Fruit fly (Drosophila melanogaster) whole organism, wandering third instar larva: ENCODE measurements around the gene Dr.

Source experiments
- Abd-B ChIP-seq: fragments of >200 bp; optimal IDR thresholded peaks from 2 replicates; lab custom pipeline; 2017; ENCODE audit warnings: missing biosample characterization, missing genetic modification characterization
- HLH106 ChIP-seq: fragments of 200-800 bp; optimal IDR thresholded peaks from 3 replicates; lab custom pipeline; 2019; ENCODE audit warnings: missing biosample characterization, mild to moderate bottlenecking, missing genetic modification characterization, moderate library complexity
- Hr78 ChIP-seq: fragments of >200 bp; optimal IDR thresholded peaks from 2 replicates; lab custom pipeline; 2017; ENCODE audit warnings: missing biosample characterization, missing genetic modification characterization
- Jra ChIP-seq: sonication (Bioruptor generic); optimal IDR thresholded peaks from 2 replicates; lab custom pipeline; 2016; ENCODE audit warnings: missing biosample characterization, missing genetic modification characterization
- Rel ChIP-seq, 2 experiments: fragments of 200-800 bp; sonication (Bioruptor generic) in 1 of 2; optimal IDR thresholded peaks; 2 replicates in 1 of 2; 3 replicates in 1 of 2; lab custom pipeline; 2016 to 2019; ENCODE audit warnings: mild to moderate bottlenecking in 2 of 2, missing biosample characterization in 2 of 2, missing genetic modification characterization in 2 of 2, moderate library complexity in 1 of 2
- dsf ChIP-seq: sonication (Bioruptor generic); optimal IDR thresholded peaks from 2 replicates; lab custom pipeline; 2016; ENCODE audit warnings: missing biosample characterization, missing genetic modification characterization, borderline replicate concordance
- fru ChIP-seq: fragments of 200-800 bp; sonication (Bioruptor generic); optimal IDR thresholded peaks from 3 replicates; lab custom pipeline; 2016; ENCODE audit warnings: missing biosample characterization, mild to moderate bottlenecking, missing genetic modification characterization
- h ChIP-seq: fragments of 200-800 bp; sonication (Bioruptor generic); optimal IDR thresholded peaks from 3 replicates; lab custom pipeline; 2016; ENCODE audit warnings: missing biosample characterization, mild to moderate bottlenecking, missing genetic modification characterization
- lola ChIP-seq: fragments of >200 bp; optimal IDR thresholded peaks from 2 replicates; lab custom pipeline; 2017; ENCODE audit warnings: missing biosample characterization, missing genetic modification characterization
- pan ChIP-seq: fragments of >200 bp; optimal IDR thresholded peaks from 2 replicates; lab custom pipeline; 2017
- psq ChIP-seq: fragments of 200-800 bp; sonication (Bioruptor generic); optimal IDR thresholded peaks from 3 replicates; lab custom pipeline; 2017; ENCODE audit warnings: missing biosample characterization, mild to moderate bottlenecking, missing genetic modification characterization, moderate library complexity
- woc ChIP-seq: sonication (Bioruptor generic); optimal IDR thresholded peaks from 2 replicates; lab custom pipeline; 2016; ENCODE audit warnings: missing biosample characterization, mild to moderate bottlenecking, missing genetic modification characterization

DNA sequence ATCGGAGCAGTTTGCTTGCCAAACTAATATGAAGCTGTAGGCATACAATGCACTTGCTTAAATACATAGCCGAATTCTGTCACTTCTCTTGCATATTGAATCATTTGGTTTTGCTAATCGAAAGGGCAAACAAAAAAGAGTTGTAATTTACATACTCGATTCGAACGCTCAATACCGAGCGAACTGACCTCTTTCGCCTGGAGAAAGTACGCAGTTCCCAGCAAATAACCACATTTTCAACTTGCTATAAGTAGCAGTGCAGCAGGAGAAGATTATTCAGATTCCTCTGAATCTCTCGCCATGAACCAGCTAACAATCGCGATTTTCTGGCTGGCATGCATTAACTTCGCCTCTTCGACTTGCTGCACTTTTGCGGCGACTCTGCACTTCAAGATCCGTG lies 52.0 kb downstream of the Dr start, which contains the start of gene Diedel2:
- TF ChIP-seq Abd-B (GFP tag; lab: Kevin White, UChicago) (no peak), HLH106 (tag; lab: Kevin White, UChicago) (no peak), Rel (GFP tag; optimal IDR thresholded peaks at IDR 0.05; lab: Kevin White, UChicago) (no peak), Rel (tag; optimal IDR thresholded peaks at IDR 0.05; lab: Kevin White, UChicago) (no peak), pan (no peak), psq (no peak), woc (GFP tag; lab: Kevin White, UChicago) (no peak), lola (no peak), Hr78 (no peak), h (GFP tag; lab: Kevin White, UChicago) (no peak), fru (GFP tag; lab: Kevin White, UChicago) (no peak), dsf (GFP tag; lab: Kevin White, UChicago) (no peak), Jra (GFP tag; lab: Kevin White, UChicago) (no peak)
